Worm (Caenorhabditis elegans): ENCODE results near the gene F18E9.3.
"Not testable (repeated sequence)": the region's sequence is repeated elsewhere in the genome, so short reads cannot be mapped to it uniquely, and the experiment has no call there.

DNA sequence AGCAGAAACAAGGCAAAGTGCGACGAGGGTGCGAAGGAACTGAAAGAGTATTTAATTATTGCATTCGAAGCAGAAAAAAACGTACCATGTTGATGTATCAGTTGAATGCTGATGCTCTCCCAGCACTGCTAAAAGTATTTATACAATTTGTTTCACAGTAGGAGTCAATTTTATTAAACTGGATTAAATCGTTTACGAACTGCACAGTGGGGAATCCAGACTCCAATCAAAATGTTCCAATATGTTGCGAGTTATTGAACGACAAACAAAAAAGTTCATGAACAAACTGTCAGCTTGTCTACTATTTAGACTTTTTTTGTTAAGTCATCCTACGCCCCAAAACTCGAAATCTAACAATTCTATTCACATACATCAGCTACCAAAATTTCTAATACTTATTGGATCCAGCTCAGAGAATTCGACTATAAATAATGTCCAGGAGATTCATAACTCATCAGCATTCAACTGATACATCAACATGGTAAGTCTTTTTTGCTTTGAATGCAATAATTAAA lies 47.6 kb upstream of the F18E9.3 start, which contains the start of the genes nspc-4 and nspc-5:
- not testable (repeated sequence) for TF ChIP-seq ceh-8 (GFP tag; optimal IDR thresholded peaks at IDR 0.05); nhr-77 (tag; optimal IDR thresholded peaks at IDR 0.05)
